Worm (Caenorhabditis elegans) whole organism, L1 larva: Measurements from ENCODE around the gene C32D5.4.

Source experiments
- aha-1 ChIP-seq: fragments of 150-350 bp; optimal IDR thresholded peaks from 2 replicates; lab custom pipeline; 2014; ENCODE audit warnings: missing biosample characterization, missing genetic modification characterization
- ceh-63 ChIP-seq: fragments of 200-800 bp; sonication (Bioruptor generic); optimal IDR thresholded peaks from 2 replicates; lab custom pipeline; 2018; ENCODE audit warnings: mild to moderate bottlenecking, missing genetic modification characterization, missing compliant biosample characterization
- egl-27 ChIP-seq, 2 experiments: fragments of 150-350 bp in 1 of 2; sonication (generic microtip); optimal IDR thresholded peaks; 3 replicates each; lab custom pipeline; 2017 to 2018; ENCODE audit warnings: missing biosample characterization in 2 of 2, missing genetic modification characterization in 2 of 2, missing genetic modification reagents in 2 of 2
- ets-5 ChIP-seq: fragments of 200-800 bp; sonication (Bioruptor generic); IDR thresholded peaks from 2 replicates; pipeline ENCODE4 v1.3.6; 2022; ENCODE audit warnings: missing genetic modification characterization, missing compliant biosample characterization
- hlh-4 ChIP-seq: sonication (generic microtip); optimal IDR thresholded peaks from 2 replicates; lab custom pipeline; 2016; ENCODE audit warnings: mild to moderate bottlenecking, missing genetic modification characterization, missing compliant biosample characterization
- jun-1 ChIP-seq: fragments of 150-350 bp; optimal IDR thresholded peaks from 2 replicates; lab custom pipeline; 2014; ENCODE audit warnings: missing biosample characterization, missing genetic modification reagents, missing genetic modification characterization
- lin-15B ChIP-seq: fragments of 150-350 bp; sonication (generic microtip); optimal IDR thresholded peaks from 3 replicates; lab custom pipeline; 2014; ENCODE audit warnings: missing biosample characterization, missing genetic modification characterization
- lir-3 ChIP-seq: sonication (generic microtip); optimal IDR thresholded peaks from 2 replicates; lab custom pipeline; 2016; ENCODE audit warnings: mild to moderate bottlenecking, missing genetic modification characterization, moderate library complexity, missing compliant biosample characterization; ENCODE audit not compliant: poor library complexity
- lsy-2 ChIP-seq, 2 experiments: fragments of 150-350 bp; optimal IDR thresholded peaks; 2 replicates each; lab custom pipeline; 2014; ENCODE audit warnings: missing biosample characterization in 2 of 2, missing genetic modification characterization in 2 of 2
- nhr-12 ChIP-seq: sonication (generic microtip); optimal IDR thresholded peaks from 2 replicates; lab custom pipeline; 2017; ENCODE audit warnings: missing biosample characterization, missing genetic modification characterization
- nhr-76 ChIP-seq: sonication (generic microtip); optimal IDR thresholded peaks from 2 replicates; lab custom pipeline; 2017; ENCODE audit warnings: missing biosample characterization, missing genetic modification characterization
- skn-1 ChIP-seq: fragments of 150-350 bp; optimal IDR thresholded peaks from 2 replicates; lab custom pipeline; 2014; ENCODE audit warnings: missing biosample characterization, missing genetic modification characterization
- unc-62 ChIP-seq: fragments of 150-350 bp; optimal IDR thresholded peaks from 2 replicates; lab custom pipeline; 2014; ENCODE audit warnings: missing biosample characterization, missing genetic modification reagents, missing genetic modification characterization
- zip-4 ChIP-seq: fragments of 200-800 bp; sonication (Bioruptor generic); optimal IDR thresholded peaks from 2 replicates; lab custom pipeline; 2018; ENCODE audit warnings: mild to moderate bottlenecking, missing genetic modification characterization, moderate library complexity, missing compliant biosample characterization

ce11 chrII:6322081-6322480, 798 bp downstream of the C32D5.4 start:
- TF ChIP-seq ets-5 (GFP tag; lab: Robert Waterston, UW) (no peak), nhr-12 (tag; lab: Kevin White, UChicago) (no peak), jun-1 (tag; lab: Kevin White, UChicago) (no peak), lir-3 (tag; lab: Kevin White, UChicago) (no peak), hlh-4 (tag; lab: Kevin White, UChicago) (no peak), skn-1 (tag; lab: Kevin White, UChicago) (no peak), nhr-76 (no peak), egl-27 (tag; optimal IDR thresholded peaks at IDR 0.05; lab: Kevin White, UChicago) (no peak), zip-4 (GFP tag; lab: Kevin White, UChicago) (no peak), lsy-2 (tag; optimal IDR thresholded peaks at IDR 0.05; lab: Kevin White, UChicago) (no peak), ceh-63 (GFP tag; lab: Kevin White, UChicago) (no peak), aha-1 (tag; lab: Kevin White, UChicago) (no peak), lin-15B (tag; lab: Kevin White, UChicago) (no peak), unc-62 (GFP tag; lab: Kevin White, UChicago) (no peak)
